Worm (Caenorhabditis elegans): ENCODE data around the gene ZK896.1.
A peak's percentile ranks its signal among the peaks of the same experiment; 100 is the strongest.

The ZK896.1 gene

ce11 chrIV:12833698-12834416 lies 41.3 kb downstream of the ZK896.1 start:
- TF ChIP-seq ceh-19 (GFP tag; optimal IDR thresholded peaks at IDR 0.05) (no peak), elt-2 (tag; optimal IDR thresholded peaks at IDR 0.05) (peak; percentile 8), ztf-16 (tag; optimal IDR thresholded peaks at IDR 0.05) (no peak)

ce11 chrIV:12831609-12832500 lies 43.3 kb downstream of the ZK896.1 start:
- TF ChIP-seq sdc-2 (tag; optimal IDR thresholded peaks at IDR 0.05), result no peak
- no peak for TF ChIP-seq nfya-1 (tag; optimal IDR thresholded peaks at IDR 0.05)
- no peak for TF ChIP-seq ceh-48 (tag; optimal IDR thresholded peaks at IDR 0.05)
- no peak for TF ChIP-seq pros-1 (tag; optimal IDR thresholded peaks at IDR 0.05)
- TF ChIP-seq eyg-1 (tag; optimal IDR thresholded peaks at IDR 0.05), result no peak
- no peak for TF ChIP-seq sox-2 (GFP tag; IDR thresholded peaks at IDR 0.05)
- no peak for TF ChIP-seq unc-86 (tag; optimal IDR thresholded peaks at IDR 0.05)
- TF ChIP-seq ceh-24 (tag; optimal IDR thresholded peaks at IDR 0.05), result no peak
- TF ChIP-seq ceh-2 (tag; optimal IDR thresholded peaks at IDR 0.05), result no peak
- TF ChIP-seq pha-2 (tag; optimal IDR thresholded peaks at IDR 0.05), result no peak
- no peak for TF ChIP-seq ceh-6 (GFP tag; optimal IDR thresholded peaks at IDR 0.05)
- no peak for TF ChIP-seq ets-4 (tag; optimal IDR thresholded peaks at IDR 0.05)

- TF ChIP-seq hlh-15 (tag; optimal IDR thresholded peaks at IDR 0.05) (no peak), pag-3 (tag; optimal IDR thresholded peaks at IDR 0.05; ENCODE audit: borderline replicate concordance) (no peak), ceh-48 (tag; optimal IDR thresholded peaks at IDR 0.05) (peak; percentile 49), nhr-232 (tag; optimal IDR thresholded peaks at IDR 0.05) (no peak), ceh-45 (GFP tag; IDR thresholded peaks at IDR 0.05) (no peak), ref-2 (tag; optimal IDR thresholded peaks at IDR 0.05) (no peak), ets-4 (tag; optimal IDR thresholded peaks at IDR 0.05) (no peak), nfya-1 (tag; optimal IDR thresholded peaks at IDR 0.05) (no peak), fkh-6 (tag; optimal IDR thresholded peaks at IDR 0.05) (no peak)
These were observed 44.2 kb downstream of the ZK896.1 start for ce11 chrIV:12830829-12831392.

ce11 chrIV:12825304-12825703 lies 49.9 kb downstream of the ZK896.1 start, which contains the start of gene M02B1.4:
Gene M02B1.4, minus strand, starts transcription at chrIV:12825312.
- TF ChIP-seq ztf-16 (tag; optimal IDR thresholded peaks at IDR 0.05), result no peak
- no peak for TF ChIP-seq dmd-4 (tag; optimal IDR thresholded peaks at IDR 0.05; ENCODE audit: borderline replicate concordance)
- no peak for TF ChIP-seq ttx-3 (tag; optimal IDR thresholded peaks at IDR 0.05)
- no peak for TF ChIP-seq ceh-30 (tag; optimal IDR thresholded peaks at IDR 0.05)
- TF ChIP-seq C08G9.2 (tag; optimal IDR thresholded peaks at IDR 0.05), result no peak
- TF ChIP-seq hlh-15 (tag; optimal IDR thresholded peaks at IDR 0.05), result no peak
- no peak for TF ChIP-seq tbx-7 (tag; optimal IDR thresholded peaks at IDR 0.05)
- TF ChIP-seq ceh-2 (tag; optimal IDR thresholded peaks at IDR 0.05), result no peak
- TF ChIP-seq ama-1 (optimal IDR thresholded peaks at IDR 0.05), result no peak
- TF ChIP-seq unc-42 (tag; optimal IDR thresholded peaks at IDR 0.05), result no peak
